Fruit fly (Drosophila melanogaster): Measurements from ENCODE around the gene CG9555.

DNA sequence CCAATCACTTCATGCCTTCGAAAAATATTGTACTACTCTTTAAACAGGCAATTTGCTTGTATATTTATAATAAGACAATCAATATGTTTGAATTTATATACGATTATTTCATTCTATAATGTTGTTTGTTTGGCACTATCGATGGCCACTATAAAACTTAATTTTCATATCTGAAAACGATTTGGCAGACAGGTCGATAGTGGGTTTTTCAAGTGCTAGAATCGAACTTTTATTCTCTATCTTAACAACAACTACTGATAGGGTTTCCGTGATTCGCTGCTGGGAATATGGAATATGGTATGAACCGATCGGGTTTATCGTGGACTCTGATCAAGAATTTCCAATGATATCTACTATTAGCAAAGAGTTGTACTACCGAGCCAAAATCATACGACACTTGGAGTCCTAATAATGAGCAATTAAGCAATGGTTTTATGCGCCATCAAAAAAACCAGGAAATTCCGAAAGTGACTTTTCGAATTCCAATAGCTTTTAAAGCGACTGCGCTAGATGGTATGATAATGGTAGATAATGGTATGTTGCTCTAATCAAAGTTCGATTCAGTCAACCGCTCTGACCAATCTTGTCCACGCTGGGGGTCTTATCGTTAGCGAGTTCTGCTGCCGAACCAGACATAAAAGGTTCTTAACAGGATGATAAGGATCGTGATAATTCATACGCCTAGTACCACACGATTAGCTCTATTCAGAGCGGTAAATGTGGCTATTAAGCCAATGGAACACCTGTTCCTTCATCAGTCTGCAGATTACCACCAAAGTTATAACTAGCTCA lies 2.3 kb downstream of the CG9555 start, which contains the start of gene CG17906:
- TF ChIP-seq luna (GFP tag; optimal IDR thresholded peaks at IDR 0.05) (no peak), h (optimal IDR thresholded peaks at IDR 0.05) (no peak), H15 (GFP tag; IDR thresholded peaks at IDR 0.05) (no peak), lbe (GFP tag; optimal IDR thresholded peaks at IDR 0.05) (no peak), tup (GFP tag; optimal IDR thresholded peaks at IDR 0.05) (no peak), bab2 (GFP tag; optimal IDR thresholded peaks at IDR 0.05) (no peak), CG9437 (GFP tag; optimal IDR thresholded peaks at IDR 0.05) (no peak), esg (GFP tag; conservative IDR thresholded peaks at IDR 0.05) (no peak), lilli (GFP tag; optimal IDR thresholded peaks at IDR 0.05) (no peak), br (optimal IDR thresholded peaks at IDR 0.05) (no peak)

All from whole organism, embryonic.